Fruit fly (Drosophila melanogaster) whole organism: Measurements from ENCODE around the gene CG13032.

Source experiments
- CG8478 ChIP-seq: fragments of >200 bp; optimal IDR thresholded peaks from 2 replicates; lab custom pipeline; 2018; ENCODE audit warnings: inconsistent platforms
- Dll ChIP-seq: fragments of >200 bp; optimal IDR thresholded peaks from 2 replicates; lab custom pipeline; 2017
- EcR ChIP-seq, 2 experiments: fragments of >200 bp; optimal IDR thresholded peaks; 2 replicates each; lab custom pipeline; 2017; ENCODE audit warnings: missing biosample characterization in 2 of 2, missing genetic modification characterization in 2 of 2, missing genetic modification reagents in 2 of 2
- pan ChIP-seq: fragments of >200 bp; optimal IDR thresholded peaks from 2 replicates; lab custom pipeline; 2017
- psq ChIP-seq: fragments of >200 bp; optimal IDR thresholded peaks from 2 replicates; lab custom pipeline; 2017
- usp ChIP-seq: fragments of >200 bp; optimal IDR thresholded peaks from 2 replicates; lab custom pipeline; 2017; ENCODE audit warnings: missing biosample characterization, missing genetic modification characterization, mixed read lengths

- TF ChIP-seq psq (lab: Kevin White, UChicago) (no peak), usp (GFP tag; lab: Kevin White, UChicago) (no peak), pan (lab: Kevin White, UChicago) (no peak), Dll (lab: Kevin White, UChicago) (no peak), CG8478 (no peak), EcR (GFP tag; optimal IDR thresholded peaks at IDR 0.05; lab: Kevin White, UChicago) (no peak)
These were observed 2.7 kb upstream of the CG13032 start for dm6 chr3L:16670882-16671675.
